Fruit fly (Drosophila melanogaster) whole organism, embryonic: ENCODE data around the gene CG13833.

Experiments
- CG11398 ChIP-seq: fragments of 200-800 bp; sonication (Bioruptor generic); optimal IDR thresholded peaks from 2 replicates; lab custom pipeline; 2016; ENCODE audit warnings: missing biosample characterization, missing genetic modification characterization
- CG11456 ChIP-seq: fragments of 200-800 bp; sonication (Bioruptor generic); IDR thresholded peaks from 3 replicates; pipeline ENCODE4 v1.3.6; 2022; ENCODE audit warnings: missing biosample characterization, missing genetic modification characterization
- CG12299 ChIP-seq: fragments of 200-800 bp; sonication (Bioruptor generic); optimal IDR thresholded peaks from 2 replicates; lab custom pipeline; 2018; ENCODE audit warnings: missing biosample characterization, mild to moderate bottlenecking, missing genetic modification characterization
- CG1233 ChIP-seq: fragments of 200-800 bp; sonication (Bioruptor generic); optimal IDR thresholded peaks from 4 replicates; lab custom pipeline; 2018; ENCODE audit warnings: missing biosample characterization, mild to moderate bottlenecking, missing genetic modification characterization
- CG12391 ChIP-seq: fragments of 200-800 bp; sonication (Bioruptor generic); optimal IDR thresholded peaks from 3 replicates; lab custom pipeline; 2018; ENCODE audit warnings: missing biosample characterization, mild to moderate bottlenecking, missing genetic modification characterization, moderate library complexity
- CG12744 ChIP-seq: fragments of 200-800 bp; sonication (Bioruptor generic); optimal IDR thresholded peaks from 2 replicates; lab custom pipeline; 2016; ENCODE audit warnings: missing biosample characterization, missing genetic modification characterization
- CG13287 ChIP-seq: fragments of 200-800 bp; sonication (Bioruptor generic); IDR thresholded peaks from 2 replicates; pipeline ENCODE4 v1.3.6; 2022; ENCODE audit warnings: missing biosample characterization, missing genetic modification characterization; ENCODE audit not compliant: partially characterized antibody
- CG13424 ChIP-seq: fragments of 200-800 bp; sonication (Bioruptor generic); optimal IDR thresholded peaks from 2 replicates; lab custom pipeline; 2019; ENCODE audit warnings: missing biosample characterization, mild to moderate bottlenecking, missing genetic modification characterization, moderate library complexity
- CG13775 ChIP-seq: fragments of 200-800 bp; sonication (Bioruptor generic); optimal IDR thresholded peaks from 3 replicates; lab custom pipeline; 2017; ENCODE audit warnings: missing biosample characterization, mild to moderate bottlenecking, missing genetic modification characterization
- CG15479 ChIP-seq: fragments of 200-800 bp; sonication (Bioruptor generic); optimal IDR thresholded peaks from 3 replicates; lab custom pipeline; 2019; ENCODE audit warnings: missing biosample characterization, mild to moderate bottlenecking, missing genetic modification characterization, moderate library complexity
- CG16863 ChIP-seq: fragments of 200-800 bp; sonication (Bioruptor generic); optimal IDR thresholded peaks from 3 replicates; lab custom pipeline; 2016; ENCODE audit warnings: missing biosample characterization, missing genetic modification characterization
- CG17328 ChIP-seq: fragments of 200-800 bp; sonication (Bioruptor generic); IDR thresholded peaks from 2 replicates; pipeline ENCODE4 v1.3.6; 2022; ENCODE audit warnings: missing biosample characterization, missing genetic modification characterization
- CG17568 ChIP-seq: fragments of 200-800 bp; sonication (Bioruptor generic); optimal IDR thresholded peaks from 2 replicates; lab custom pipeline; 2018; ENCODE audit warnings: missing biosample characterization, mild to moderate bottlenecking, missing genetic modification characterization, moderate library complexity
- CG18476 ChIP-seq: fragments of 200-800 bp; sonication (Bioruptor generic); optimal IDR thresholded peaks from 2 replicates; lab custom pipeline; 2016; ENCODE audit warnings: missing biosample characterization, mild to moderate bottlenecking, missing genetic modification characterization
- CG3065 ChIP-seq: fragments of 200-800 bp; sonication (Bioruptor generic); optimal IDR thresholded peaks from 2 replicates; lab custom pipeline; 2016; ENCODE audit warnings: missing biosample characterization, missing genetic modification characterization
- CG3407 ChIP-seq: fragments of 200-800 bp; sonication (Bioruptor generic); optimal IDR thresholded peaks from 2 replicates; lab custom pipeline; 2018; ENCODE audit warnings: missing biosample characterization, mild to moderate bottlenecking, missing genetic modification characterization
- CG4328 ChIP-seq: fragments of 200-800 bp; sonication (Bioruptor generic); optimal IDR thresholded peaks from 3 replicates; lab custom pipeline; 2017; ENCODE audit warnings: missing biosample characterization, missing genetic modification reagents, missing genetic modification characterization
- CG5245 ChIP-seq: fragments of 200-800 bp; sonication (Bioruptor generic); optimal IDR thresholded peaks from 3 replicates; lab custom pipeline; 2016; ENCODE audit warnings: missing biosample characterization, missing genetic modification characterization
- CG5953 ChIP-seq: fragments of 200-800 bp; sonication (Bioruptor generic); IDR thresholded peaks from 2 replicates; pipeline ENCODE4 v1.3.6; 2022; ENCODE audit warnings: missing biosample characterization, missing genetic modification characterization
- CG7372 ChIP-seq: fragments of 200-800 bp; sonication (Bioruptor generic); IDR thresholded peaks from 2 replicates; pipeline ENCODE4 v1.3.6; 2022; ENCODE audit warnings: missing biosample characterization, missing genetic modification characterization
- CG7556 ChIP-seq: fragments of 200-800 bp; sonication (Bioruptor generic); optimal IDR thresholded peaks from 2 replicates; lab custom pipeline; 2017; ENCODE audit warnings: missing biosample characterization, mild to moderate bottlenecking, missing genetic modification characterization
- Camta ChIP-seq: fragments of 200-800 bp; sonication (Bioruptor generic); optimal IDR thresholded peaks from 2 replicates; lab custom pipeline; 2016; ENCODE audit warnings: missing biosample characterization, missing genetic modification characterization
- CoRest ChIP-seq: fragments of 200-800 bp; sonication (Bioruptor generic); optimal IDR thresholded peaks from 3 replicates; lab custom pipeline; 2018; ENCODE audit warnings: missing biosample characterization, mild to moderate bottlenecking, missing genetic modification characterization, moderate library complexity
- Dfd ChIP-seq, 2 experiments: fragments of >200 bp; optimal IDR thresholded peaks; 2 replicates each; lab custom pipeline; 2017; ENCODE audit warnings: missing biosample characterization in 2 of 2, missing genetic modification characterization in 2 of 2
- Doc2 ChIP-seq: fragments of 200-800 bp; sonication (Bioruptor generic); IDR thresholded peaks from 2 replicates; pipeline ENCODE4 v1.3.6; 2022; ENCODE audit warnings: missing biosample characterization, missing genetic modification characterization
- Fer3 ChIP-seq: fragments of 200-800 bp; sonication (Bioruptor generic); optimal IDR thresholded peaks from 2 replicates; lab custom pipeline; 2018; ENCODE audit warnings: missing biosample characterization, mild to moderate bottlenecking, missing genetic modification characterization, moderate library complexity
- Gsc ChIP-seq: fragments of 200-800 bp; sonication (Bioruptor generic); IDR thresholded peaks from 2 replicates; pipeline ENCODE4 v1.3.6; 2022; ENCODE audit warnings: missing biosample characterization, missing genetic modification characterization
- Mes4 ChIP-seq: fragments of 200-800 bp; sonication (Bioruptor generic); optimal IDR thresholded peaks from 2 replicates; lab custom pipeline; 2016; ENCODE audit warnings: missing biosample characterization, missing genetic modification characterization
- NK7.1 ChIP-seq: fragments of 200-800 bp; sonication (Bioruptor generic); optimal IDR thresholded peaks from 3 replicates; lab custom pipeline; 2016; ENCODE audit warnings: missing biosample characterization, missing genetic modification characterization
- PHDP ChIP-seq: fragments of 200-800 bp; sonication (Bioruptor generic); optimal IDR thresholded peaks from 3 replicates; lab custom pipeline; 2018; ENCODE audit warnings: missing biosample characterization, mild to moderate bottlenecking, missing genetic modification characterization, moderate library complexity
- Scr ChIP-seq: fragments of 200-800 bp; sonication (Bioruptor generic); IDR thresholded peaks from 2 replicates; pipeline ENCODE4 v1.3.6; 2022; ENCODE audit warnings: missing biosample characterization, missing genetic modification characterization; ENCODE audit not compliant: partially characterized antibody
- btn ChIP-seq: fragments of 200-800 bp; sonication (Bioruptor generic); optimal IDR thresholded peaks from 2 replicates; lab custom pipeline; 2016; ENCODE audit warnings: missing biosample characterization, missing genetic modification characterization
- corto ChIP-seq: fragments of 200-800 bp; sonication (Bioruptor generic); optimal IDR thresholded peaks from 2 replicates; lab custom pipeline; 2016; ENCODE audit warnings: missing biosample characterization, mild to moderate bottlenecking, missing genetic modification characterization, moderate library complexity
- dimm ChIP-seq: fragments of 200-800 bp; sonication (Bioruptor generic); IDR thresholded peaks from 2 replicates; pipeline ENCODE4 v1.3.6; 2022; ENCODE audit warnings: missing biosample characterization, missing genetic modification characterization
- ewg ChIP-seq: fragments of 200-800 bp; sonication (Bioruptor generic); optimal IDR thresholded peaks from 3 replicates; lab custom pipeline; 2017; ENCODE audit warnings: mild to moderate bottlenecking, missing biosample characterization, missing genetic modification reagents, missing genetic modification characterization
- exex ChIP-seq: fragments of 200-800 bp; sonication (Bioruptor generic); optimal IDR thresholded peaks from 4 replicates; lab custom pipeline; 2018; ENCODE audit warnings: missing biosample characterization, mild to moderate bottlenecking, missing genetic modification characterization, moderate library complexity
- gce ChIP-seq: fragments of 200-800 bp; sonication (Bioruptor generic); IDR thresholded peaks from 3 replicates; pipeline ENCODE4 v1.3.6; 2022; ENCODE audit warnings: missing biosample characterization, missing genetic modification characterization
- gcm ChIP-seq: fragments of 200-800 bp; sonication (Bioruptor generic); optimal IDR thresholded peaks from 2 replicates; lab custom pipeline; 2019; ENCODE audit warnings: missing biosample characterization, mild to moderate bottlenecking, missing genetic modification characterization, moderate library complexity
- gsb-n ChIP-seq: fragments of 200-800 bp; sonication (Bioruptor generic); optimal IDR thresholded peaks from 3 replicates; lab custom pipeline; 2018; ENCODE audit warnings: missing biosample characterization, mild to moderate bottlenecking, missing genetic modification characterization
- jing ChIP-seq: fragments of 200-800 bp; sonication (Bioruptor generic); optimal IDR thresholded peaks from 2 replicates; lab custom pipeline; 2018; ENCODE audit warnings: missing biosample characterization, mild to moderate bottlenecking, missing genetic modification characterization
- ken ChIP-seq: fragments of 200-800 bp; sonication (Bioruptor generic); IDR thresholded peaks from 3 replicates; pipeline ENCODE4 v1.3.6; 2022; ENCODE audit warnings: missing biosample characterization, missing genetic modification characterization
- pb ChIP-seq: fragments of 200-800 bp; sonication (Bioruptor generic); optimal IDR thresholded peaks from 3 replicates; lab custom pipeline; 2016; ENCODE audit warnings: missing biosample characterization, missing genetic modification characterization
- ro ChIP-seq: fragments of 200-800 bp; sonication (Bioruptor generic); IDR thresholded peaks from 2 replicates; pipeline ENCODE4 v1.3.6; 2022; ENCODE audit warnings: missing biosample characterization, missing genetic modification characterization
- salm ChIP-seq: fragments of 200-800 bp; sonication (Bioruptor generic); optimal IDR thresholded peaks from 2 replicates; lab custom pipeline; 2018; ENCODE audit warnings: missing biosample characterization, mild to moderate bottlenecking, missing genetic modification characterization
- sima ChIP-seq: fragments of 200-800 bp; sonication (Bioruptor generic); optimal IDR thresholded peaks from 2 replicates; lab custom pipeline; 2016; ENCODE audit warnings: missing biosample characterization, missing genetic modification characterization
- slou ChIP-seq: fragments of 200-800 bp; sonication (Bioruptor generic); optimal IDR thresholded peaks from 3 replicates; lab custom pipeline; 2016; ENCODE audit warnings: missing biosample characterization, missing genetic modification characterization
- sna ChIP-seq: fragments of 200-800 bp; sonication (Bioruptor generic); IDR thresholded peaks from 2 replicates; pipeline ENCODE4 v1.3.6; 2022; ENCODE audit warnings: missing biosample characterization, missing genetic modification characterization; ENCODE audit not compliant: partially characterized antibody
- sob ChIP-seq: fragments of 200-800 bp; sonication (Bioruptor generic); IDR thresholded peaks from 2 replicates; pipeline ENCODE4 v1.3.6; 2022; ENCODE audit warnings: missing biosample characterization, missing genetic modification characterization
- tna ChIP-seq: fragments of 200-800 bp; sonication (Bioruptor generic); IDR thresholded peaks from 2 replicates; pipeline ENCODE4 v1.3.6; 2022; ENCODE audit warnings: missing biosample characterization, missing genetic modification characterization; ENCODE audit not compliant: partially characterized antibody
- vvl ChIP-seq: fragments of 200-800 bp; sonication (Bioruptor generic); IDR thresholded peaks from 2 replicates; pipeline ENCODE4 v1.3.6; 2022; ENCODE audit warnings: missing biosample characterization, missing genetic modification characterization

Gene CG13833

DNA sequence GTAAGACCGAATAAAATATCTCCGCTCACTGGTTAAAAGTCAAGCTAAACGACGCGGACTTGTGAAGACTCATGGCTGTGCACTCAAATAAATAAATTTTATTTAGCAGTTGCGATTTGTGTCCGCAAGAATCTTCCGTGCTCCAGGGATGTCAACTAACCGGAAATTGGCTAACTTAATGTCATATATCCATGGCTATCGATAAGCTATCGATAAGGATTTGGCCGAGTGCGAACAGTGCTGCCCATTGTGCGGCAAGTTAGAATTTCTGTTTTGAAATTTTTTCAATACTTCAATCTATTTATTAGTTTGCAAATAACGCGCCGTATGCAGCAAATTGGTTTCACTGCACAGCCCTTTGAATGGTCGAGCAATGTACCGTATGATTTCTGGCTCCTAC is 18.6 kb upstream of the CG13833 start, which contains the start of gene p53 (continued):
- peak; percentile 62 for TF ChIP-seq CG17328 (GFP tag; lab: Robert Waterston, UW)
- TF ChIP-seq NK7.1 (GFP tag; lab: Kevin White, UChicago) = peak; percentile 81
- TF ChIP-seq btn (GFP tag; lab: Kevin White, UChicago) = peak; percentile 68
- TF ChIP-seq sob (GFP tag; lab: Robert Waterston, UW) = peak; percentile 80
- TF ChIP-seq CG5245 (GFP tag; lab: Kevin White, UChicago) = peak; percentile 54
- no peak for TF ChIP-seq CG5953 (GFP tag; lab: Robert Waterston, UW)
- no peak for TF ChIP-seq Dfd (GFP tag; optimal IDR thresholded peaks at IDR 0.05; lab: Kevin White, UChicago)
- peak; percentile 83 for TF ChIP-seq Camta (GFP tag; lab: Kevin White, UChicago)
- peak; percentile 81 for TF ChIP-seq Fer3 (tag; lab: Kevin White, UChicago)
- peak; percentile 29 for TF ChIP-seq CG16863 (GFP tag; lab: Kevin White, UChicago)
- peak; percentile 67 for TF ChIP-seq CG4328
- no peak for TF ChIP-seq CG15479 (GFP tag; lab: Kevin White, UChicago)
- peak; percentile 32 for TF ChIP-seq exex
- TF ChIP-seq salm (tag; lab: Kevin White, UChicago) = peak; percentile 22
- peak; percentile 16 for TF ChIP-seq sima (GFP tag; lab: Kevin White, UChicago)
- TF ChIP-seq CG12744 (GFP tag; lab: Kevin White, UChicago) = peak; percentile 78
- TF ChIP-seq CG7372 (GFP tag; lab: Robert Waterston, UW) = peak; percentile 49; the same call in 1 of the 2 replicates
- TF ChIP-seq Scr (GFP tag; lab: Robert Waterston, UW) = peak; percentile 72
- peak; percentile 79 for TF ChIP-seq vvl (GFP tag; lab: Robert Waterston, UW)
- TF ChIP-seq CG11456 (GFP tag; lab: Robert Waterston, UW) = peak; percentile 86; the same call in 2 of the 3 replicates
- TF ChIP-seq Doc2 (GFP tag; lab: Robert Waterston, UW) = no peak
- peak; percentile 34 for TF ChIP-seq jing
- TF ChIP-seq ewg (GFP tag; lab: Kevin White, UChicago) = peak; percentile 59
- TF ChIP-seq PHDP (tag; lab: Kevin White, UChicago) = peak; percentile 79
- peak; percentile 57; the same call in 1 of the 2 replicates for TF ChIP-seq tna
- TF ChIP-seq Mes4 (GFP tag; lab: Kevin White, UChicago) = peak; percentile 82
- peak; percentile 8 for TF ChIP-seq CG18476 (GFP tag; lab: Kevin White, UChicago)
- TF ChIP-seq CG11398 = peak; percentile 56
- TF ChIP-seq CoRest (tag; lab: Kevin White, UChicago) = peak; percentile 67
- peak; percentile 61; the same call in 1 of the 2 replicates for TF ChIP-seq sna
- TF ChIP-seq CG3065 (GFP tag; lab: Kevin White, UChicago) = no peak
- TF ChIP-seq slou (GFP tag; lab: Kevin White, UChicago) = peak; percentile 49
- peak; percentile 59 for TF ChIP-seq gsb-n (tag; lab: Kevin White, UChicago)
- peak; percentile 55 for TF ChIP-seq CG3407 (GFP tag; lab: Kevin White, UChicago)
- no peak for TF ChIP-seq CG12299 (tag; lab: Kevin White, UChicago)
- peak; percentile 17 for TF ChIP-seq gcm (GFP tag; lab: Kevin White, UChicago)
- TF ChIP-seq CG13424 (tag; lab: Kevin White, UChicago) = peak; percentile 33
- no peak for TF ChIP-seq ro (GFP tag; lab: Robert Waterston, UW)
- 0 out of 2 replicates have a peak, but pooled peaks have one; percentile 26 for TF ChIP-seq dimm (GFP tag; lab: Robert Waterston, UW)
- TF ChIP-seq CG17568 = no peak
- no peak for TF ChIP-seq Gsc (GFP tag; lab: Robert Waterston, UW)
- peak; percentile 73 for TF ChIP-seq CG12391 (tag; lab: Kevin White, UChicago)
- peak; percentile 79 for TF ChIP-seq pb
- TF ChIP-seq CG13287 (GFP tag; lab: Robert Waterston, UW) = peak; percentile 79
- peak; percentile 62; the same call in 2 of the 3 replicates for TF ChIP-seq ken (GFP tag; lab: Robert Waterston, UW)
- peak; percentile 85 for TF ChIP-seq CG13775 (GFP tag; lab: Kevin White, UChicago)
- TF ChIP-seq CG7556 = peak; percentile 33
- 0 out of 3 replicates have a peak, but pooled peaks have one; percentile 41 for TF ChIP-seq gce
- no peak for TF ChIP-seq corto (GFP tag; lab: Kevin White, UChicago)
- TF ChIP-seq CG1233 = peak; percentile 84
